Fruit fly (Drosophila melanogaster): ENCODE data around the gene Klp68D.

DNA sequence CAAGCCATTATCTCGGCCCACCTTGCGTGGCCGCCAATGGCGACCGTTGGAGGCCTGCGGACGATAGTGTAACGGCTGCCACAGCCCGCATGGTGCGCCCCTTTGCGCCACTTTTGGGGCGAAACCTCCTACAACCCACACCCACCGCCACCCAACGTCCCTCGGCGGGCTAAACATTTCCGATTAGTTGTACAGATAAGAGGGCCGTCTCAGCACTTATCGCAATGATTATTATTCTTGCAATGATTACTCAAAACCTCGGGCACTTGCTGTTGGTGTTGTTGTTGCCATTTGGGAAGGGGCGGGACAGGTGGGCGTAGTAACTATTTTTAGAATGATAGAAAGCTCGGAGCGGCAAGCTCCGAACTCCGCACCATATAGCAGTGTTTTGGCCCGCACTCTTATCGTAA is 22.8 kb upstream of the Klp68D start:
- TF ChIP-seq Dll (optimal IDR thresholded peaks at IDR 0.05) (no peak), usp (GFP tag; optimal IDR thresholded peaks at IDR 0.05) (no peak), EcR (GFP tag; optimal IDR thresholded peaks at IDR 0.05) (no peak), pan (optimal IDR thresholded peaks at IDR 0.05) (no peak)

All from whole organism.